Fruit fly (Drosophila melanogaster): ENCODE measurements around the gene Tango6.

Tango6 gene

dm6 chr2L:18954255-18954715, 14.5 kb upstream of the Tango6 start, which contains the start of gene CG10621 (continued):
- TF ChIP-seq GATAe (GFP tag; conservative IDR thresholded peaks at IDR 0.05) (peak; percentile 27; the same call in 1 of the 2 replicates), CG18764 (GFP tag; optimal IDR thresholded peaks at IDR 0.05) (no peak), CG13287 (GFP tag; IDR thresholded peaks at IDR 0.05; ENCODE audit: partially characterized antibody) (peak; percentile 29; the same call in 1 of the 2 replicates), ftz-f1 (GFP tag; optimal IDR thresholded peaks at IDR 0.05) (peak; percentile 74), B-H2 (GFP tag; optimal IDR thresholded peaks at IDR 0.05) (peak; percentile 9), rib (GFP tag; IDR thresholded peaks at IDR 0.05) (peak; percentile 28; the same call in 1 of the 2 replicates), dm (GFP tag; optimal IDR thresholded peaks at IDR 0.05) (no peak), lilli (GFP tag; optimal IDR thresholded peaks at IDR 0.05) (peak; percentile 54), mirr (GFP tag; optimal IDR thresholded peaks at IDR 0.05) (peak; percentile 95), exex (tag; optimal IDR thresholded peaks at IDR 0.05) (peak; percentile 89), lbe (GFP tag; optimal IDR thresholded peaks at IDR 0.05) (peak; percentile 51), CG17361 (GFP tag; IDR thresholded peaks at IDR 0.05) (0 out of 3 replicates have a peak, but pooled peaks have one; percentile 6), grn (GFP tag; optimal IDR thresholded peaks at IDR 0.05) (peak; percentile 92), chm (GFP tag; IDR thresholded peaks at IDR 0.05) (0 out of 2 replicates have a peak, but pooled peaks have one; percentile 19), Med (GFP tag) (peak; percentile 58), Hey (tag; optimal IDR thresholded peaks at IDR 0.05) (peak; percentile 68), gro (GFP tag; optimal IDR thresholded peaks at IDR 0.05) (peak; percentile 37), sd (tag; optimal IDR thresholded peaks at IDR 0.05) (peak; percentile 60), nerfin-2 (GFP tag; IDR thresholded peaks at IDR 0.05; ENCODE audit: partially characterized antibody) (peak; percentile 22; the same call in 1 of the 2 replicates), caup (GFP tag; optimal IDR thresholded peaks at IDR 0.05; ENCODE audit: severe bottlenecking) (peak; percentile 33)

dm6 chr2L:18955666-18956065, 13.2 kb upstream of the Tango6 start:
- TF ChIP-seq CG7963 (GFP tag; IDR thresholded peaks at IDR 0.05; ENCODE audit: partially characterized antibody) = no peak
- no peak for TF ChIP-seq cas (GFP tag; IDR thresholded peaks at IDR 0.05)
- TF ChIP-seq exex (tag; optimal IDR thresholded peaks at IDR 0.05) = peak; percentile 46
- TF ChIP-seq ci (GFP tag; IDR thresholded peaks at IDR 0.05) = 0 out of 3 replicates have a peak, but pooled peaks have one; percentile 10
- TF ChIP-seq ham (GFP tag; IDR thresholded peaks at IDR 0.05) = no peak
- no peak for TF ChIP-seq Antp (GFP tag; optimal IDR thresholded peaks at IDR 0.05)
- TF ChIP-seq amos (GFP tag; IDR thresholded peaks at IDR 0.05; ENCODE audit: partially characterized antibody) = 0 out of 2 replicates have a peak, but pooled peaks have one; percentile 4
- no peak for TF ChIP-seq jigr1 (GFP tag; IDR thresholded peaks at IDR 0.05)
- TF ChIP-seq gcm2 (GFP tag; optimal IDR thresholded peaks at IDR 0.05) = no peak
- no peak for TF ChIP-seq CG1024 (GFP tag; IDR thresholded peaks at IDR 0.05)
- no peak for TF ChIP-seq Eip74EF (GFP tag; optimal IDR thresholded peaks at IDR 0.05)
- TF ChIP-seq sug (tag; optimal IDR thresholded peaks at IDR 0.05) = peak; percentile 82
- TF ChIP-seq Optix (GFP tag; IDR thresholded peaks at IDR 0.05) = 0 out of 3 replicates have a peak, but pooled peaks have one; percentile 32
- TF ChIP-seq CG7987 (GFP tag; optimal IDR thresholded peaks at IDR 0.05) = peak; percentile 24
- TF ChIP-seq rib (GFP tag; IDR thresholded peaks at IDR 0.05) = peak; percentile 68
- peak; percentile 63 for TF ChIP-seq Med (GFP tag)
- no peak for TF ChIP-seq dpn (GFP tag; optimal IDR thresholded peaks at IDR 0.05)
- peak; percentile 19 for TF ChIP-seq cwo (GFP tag; optimal IDR thresholded peaks at IDR 0.05)
- TF ChIP-seq CG9932 (GFP tag; IDR thresholded peaks at IDR 0.05) = no peak
- peak; percentile 86 for TF ChIP-seq CG34376 (GFP tag; optimal IDR thresholded peaks at IDR 0.05)
- TF ChIP-seq Nf-YA (GFP tag; IDR thresholded peaks at IDR 0.05) = no peak
- TF ChIP-seq kni (GFP tag; optimal IDR thresholded peaks at IDR 0.05) = no peak
- TF ChIP-seq CG2129 (GFP tag; IDR thresholded peaks at IDR 0.05; ENCODE audit: partially characterized antibody) = no peak
